Fruit fly (Drosophila melanogaster) whole organism, prepupa: ENCODE results near the gene CG6791.
A peak's percentile ranks its signal among the peaks of the same experiment; 100 is the strongest.

Experiments
- Blimp-1 ChIP-seq: fragments of 200-800 bp; sonication (Bioruptor generic); optimal IDR thresholded peaks from 3 replicates; lab custom pipeline; 2017; ENCODE audit warnings: missing biosample characterization, missing genetic modification characterization, mild to moderate bottlenecking, moderate library complexity, missing genetic modification reagents
- CG10669 ChIP-seq: fragments of 200-800 bp; sonication (Bioruptor generic); optimal IDR thresholded peaks from 3 replicates; lab custom pipeline; 2018; ENCODE audit warnings: missing biosample characterization, mild to moderate bottlenecking, missing genetic modification characterization, moderate library complexity
- CG11294 ChIP-seq: fragments of 200-800 bp; sonication (Bioruptor generic); IDR thresholded peaks from 2 replicates; pipeline ENCODE4 v1.3.6; 2022; ENCODE audit warnings: missing biosample characterization, missing genetic modification characterization
- CG11762 ChIP-seq: fragments of 200-800 bp; sonication (Bioruptor generic); optimal IDR thresholded peaks from 3 replicates; lab custom pipeline; 2016; ENCODE audit warnings: missing biosample characterization, missing genetic modification characterization; ENCODE audit not compliant: insufficient read depth
- CG11902 ChIP-seq: fragments of 200-800 bp; sonication (Bioruptor generic); optimal IDR thresholded peaks from 3 replicates; lab custom pipeline; 2016; ENCODE audit warnings: missing biosample characterization, missing genetic modification characterization
- CG15336 ChIP-seq: fragments of 200-800 bp; sonication (Bioruptor generic); IDR thresholded peaks from 2 replicates; pipeline ENCODE4 v1.3.6; 2022; ENCODE audit warnings: missing biosample characterization, missing genetic modification characterization
- CG16779 ChIP-seq: fragments of 200-800 bp; sonication (Bioruptor generic); optimal IDR thresholded peaks from 3 replicates; lab custom pipeline; 2017; ENCODE audit warnings: missing biosample characterization, mild to moderate bottlenecking, missing genetic modification characterization
- CG3032 ChIP-seq: fragments of 200-800 bp; optimal IDR thresholded peaks from 2 replicates; lab custom pipeline; 2019; ENCODE audit warnings: missing biosample characterization, mild to moderate bottlenecking, missing genetic modification characterization, moderate library complexity
- CG31627 ChIP-seq: fragments of 200-800 bp; sonication (Bioruptor generic); optimal IDR thresholded peaks from 3 replicates; lab custom pipeline; 2016; ENCODE audit warnings: missing biosample characterization, missing genetic modification characterization
- CG32006 ChIP-seq: fragments of 200-800 bp; sonication (Bioruptor generic); optimal IDR thresholded peaks from 3 replicates; lab custom pipeline; 2017; ENCODE audit warnings: missing biosample characterization, mild to moderate bottlenecking, missing genetic modification characterization
- CG34406 ChIP-seq: fragments of 200-800 bp; sonication (Bioruptor generic); optimal IDR thresholded peaks from 3 replicates; lab custom pipeline; 2016; ENCODE audit warnings: missing biosample characterization, missing genetic modification characterization
- CG3919 ChIP-seq: fragments of 200-800 bp; sonication (Bioruptor generic); optimal IDR thresholded peaks from 3 replicates; lab custom pipeline; 2016; ENCODE audit warnings: missing biosample characterization, missing genetic modification characterization
- CG4318 ChIP-seq: fragments of 200-800 bp; sonication (Bioruptor generic); optimal IDR thresholded peaks from 3 replicates; lab custom pipeline; 2017; ENCODE audit warnings: missing biosample characterization, mild to moderate bottlenecking, missing genetic modification characterization
- CG6163 ChIP-seq: fragments of 200-800 bp; sonication (Bioruptor generic); IDR thresholded peaks from 3 replicates; pipeline ENCODE4 v1.3.6; 2022; ENCODE audit warnings: missing biosample characterization, missing genetic modification characterization
- CG6276 ChIP-seq: fragments of 200-800 bp; sonication (Bioruptor generic); optimal IDR thresholded peaks from 2 replicates; lab custom pipeline; 2017; ENCODE audit warnings: missing biosample characterization, mild to moderate bottlenecking, missing genetic modification characterization
- CG6792 ChIP-seq: fragments of 200-800 bp; sonication (Bioruptor generic); optimal IDR thresholded peaks from 3 replicates; lab custom pipeline; 2016; ENCODE audit warnings: missing biosample characterization, missing genetic modification characterization
- CG6808 ChIP-seq: fragments of 200-800 bp; sonication (Bioruptor generic); optimal IDR thresholded peaks from 3 replicates; lab custom pipeline; 2017; ENCODE audit warnings: missing biosample characterization, missing genetic modification characterization, mild to moderate bottlenecking, moderate library complexity, missing genetic modification reagents
- CG6854 ChIP-seq: fragments of 200-800 bp; sonication (Bioruptor generic); optimal IDR thresholded peaks from 2 replicates; lab custom pipeline; 2017; ENCODE audit warnings: missing biosample characterization, mild to moderate bottlenecking, missing genetic modification characterization
- CG7368 ChIP-seq: fragments of 200-800 bp; sonication (Bioruptor generic); optimal IDR thresholded peaks from 3 replicates; lab custom pipeline; 2016; ENCODE audit warnings: missing biosample characterization, missing genetic modification characterization
- CG8319 ChIP-seq: fragments of 200-800 bp; sonication (Bioruptor generic); optimal IDR thresholded peaks from 3 replicates; lab custom pipeline; 2016; ENCODE audit warnings: missing biosample characterization, missing genetic modification characterization
- CG8632 ChIP-seq: fragments of 200-800 bp; sonication (Bioruptor generic); optimal IDR thresholded peaks from 3 replicates; lab custom pipeline; 2016; ENCODE audit warnings: missing biosample characterization, missing genetic modification characterization
- CG9139 ChIP-seq: fragments of 200-800 bp; sonication (Bioruptor generic); optimal IDR thresholded peaks from 3 replicates; lab custom pipeline; 2017; ENCODE audit warnings: missing biosample characterization, mild to moderate bottlenecking, missing genetic modification characterization
- Eip75B ChIP-seq: fragments of 200-800 bp; sonication (Bioruptor generic); optimal IDR thresholded peaks from 3 replicates; lab custom pipeline; 2016; ENCODE audit warnings: missing biosample characterization, missing genetic modification characterization
- Eip78C ChIP-seq: fragments of 200-800 bp; sonication (Bioruptor generic); peaks from one replicate; lab custom pipeline; 2016; ENCODE audit warnings: missing biosample characterization, missing genetic modification characterization
- Eip93F ChIP-seq: fragments of 200-800 bp; sonication (Bioruptor generic); optimal IDR thresholded peaks from 2 replicates; lab custom pipeline; 2016; ENCODE audit warnings: missing biosample characterization, mild to moderate bottlenecking, missing genetic modification characterization
- Ets96B ChIP-seq: fragments of 200-800 bp; optimal IDR thresholded peaks from 2 replicates; lab custom pipeline; 2019; ENCODE audit warnings: missing biosample characterization, mild to moderate bottlenecking, missing genetic modification characterization, moderate library complexity
- Hr38 ChIP-seq: sonication (Bioruptor generic); optimal IDR thresholded peaks from 2 replicates; lab custom pipeline; 2016; ENCODE audit warnings: missing biosample characterization, missing genetic modification characterization
- Hr39 ChIP-seq: fragments of 200-800 bp; sonication (Bioruptor generic); optimal IDR thresholded peaks from 2 replicates; lab custom pipeline; 2016; ENCODE audit warnings: missing biosample characterization, missing genetic modification characterization
- Lpt ChIP-seq: fragments of 200-800 bp; sonication (Bioruptor generic); optimal IDR thresholded peaks from 3 replicates; lab custom pipeline; 2016; ENCODE audit warnings: missing biosample characterization, missing genetic modification characterization
- Met ChIP-seq: fragments of 200-800 bp; sonication (Bioruptor generic); optimal IDR thresholded peaks from 3 replicates; lab custom pipeline; 2016; ENCODE audit warnings: missing biosample characterization, missing genetic modification characterization
- OdsH ChIP-seq: fragments of 200-800 bp; sonication (Bioruptor generic); optimal IDR thresholded peaks from 3 replicates; lab custom pipeline; 2016; ENCODE audit warnings: missing biosample characterization, missing genetic modification characterization
- Smox ChIP-seq: fragments of 200-800 bp; sonication (Bioruptor generic); optimal IDR thresholded peaks from 3 replicates; lab custom pipeline; 2016; ENCODE audit warnings: missing biosample characterization, missing genetic modification characterization
- Sox102F ChIP-seq: fragments of 200-800 bp; sonication (Bioruptor generic); optimal IDR thresholded peaks from 2 replicates; lab custom pipeline; 2016; ENCODE audit warnings: missing biosample characterization, mild to moderate bottlenecking, missing genetic modification characterization
- Sox14 ChIP-seq: fragments of 200-800 bp; sonication (Bioruptor generic); optimal IDR thresholded peaks from 3 replicates; lab custom pipeline; 2016; ENCODE audit warnings: missing biosample characterization, missing genetic modification characterization
- Sox15 ChIP-seq: fragments of 200-800 bp; sonication (Bioruptor generic); optimal IDR thresholded peaks from 3 replicates; lab custom pipeline; 2016; ENCODE audit warnings: missing biosample characterization, missing genetic modification characterization
- achi ChIP-seq: fragments of 200-800 bp; sonication (Bioruptor generic); optimal IDR thresholded peaks from 3 replicates; lab custom pipeline; 2016; ENCODE audit warnings: missing biosample characterization, missing genetic modification characterization
- acj6 ChIP-seq: fragments of 200-800 bp; sonication (Bioruptor generic); optimal IDR thresholded peaks from 3 replicates; lab custom pipeline; 2016; ENCODE audit warnings: missing biosample characterization, missing genetic modification characterization
- cyc ChIP-seq: fragments of 200-800 bp; sonication (Bioruptor generic); optimal IDR thresholded peaks from 3 replicates; lab custom pipeline; 2016; ENCODE audit warnings: missing biosample characterization, missing genetic modification characterization
- dsx ChIP-seq: fragments of 200-800 bp; optimal IDR thresholded peaks from 3 replicates; lab custom pipeline; 2019; ENCODE audit warnings: missing biosample characterization, mild to moderate bottlenecking, missing genetic modification characterization, moderate library complexity; ENCODE audit not compliant: poor library complexity, severe bottlenecking
- eg ChIP-seq: fragments of 200-800 bp; sonication (Bioruptor generic); IDR thresholded peaks from 3 replicates; pipeline ENCODE4 v1.3.6; 2022; ENCODE audit warnings: missing biosample characterization, missing genetic modification characterization
- esn ChIP-seq: fragments of 200-800 bp; sonication (Bioruptor generic); optimal IDR thresholded peaks from 2 replicates; lab custom pipeline; 2016; ENCODE audit warnings: missing biosample characterization, mild to moderate bottlenecking, missing genetic modification characterization, moderate library complexity
- fd85E ChIP-seq: fragments of 200-800 bp; sonication (Bioruptor generic); optimal IDR thresholded peaks from 3 replicates; lab custom pipeline; 2016; ENCODE audit warnings: missing biosample characterization, missing genetic modification characterization
- fkh ChIP-seq: fragments of 200-800 bp; sonication (Bioruptor generic); optimal IDR thresholded peaks from 3 replicates; lab custom pipeline; 2017; ENCODE audit warnings: missing biosample characterization, mild to moderate bottlenecking, missing genetic modification characterization, moderate library complexity
- lz ChIP-seq: fragments of 200-800 bp; sonication (Bioruptor generic); optimal IDR thresholded peaks from 3 replicates; lab custom pipeline; 2016; ENCODE audit warnings: missing biosample characterization, missing genetic modification characterization
- salr ChIP-seq, 2 experiments: fragments of 200-800 bp; sonication (Bioruptor generic); optimal IDR thresholded peaks; 3 replicates each; lab custom pipeline; 2016 to 2018; ENCODE audit warnings: missing biosample characterization in 2 of 2, missing genetic modification characterization in 2 of 2, mild to moderate bottlenecking in 1 of 2
- spab ChIP-seq: fragments of 200-800 bp; sonication (Bioruptor generic); optimal IDR thresholded peaks from 2 replicates; lab custom pipeline; 2017; ENCODE audit warnings: missing biosample characterization, mild to moderate bottlenecking, missing genetic modification characterization, missing genetic modification reagents
- ss ChIP-seq, 2 experiments: fragments of 200-800 bp; sonication (Bioruptor generic); optimal IDR thresholded peaks; 2 replicates in 1 of 2; 3 replicates in 1 of 2; lab custom pipeline; 2017 to 2018; ENCODE audit warnings: mild to moderate bottlenecking in 2 of 2, missing biosample characterization in 2 of 2, missing genetic modification characterization in 2 of 2, moderate library complexity in 1 of 2
- svp ChIP-seq: fragments of 200-800 bp; sonication (Bioruptor generic); peaks from one replicate; lab custom pipeline; 2016; ENCODE audit warnings: missing biosample characterization, missing genetic modification characterization
- vri ChIP-seq: fragments of 200-800 bp; sonication (Bioruptor generic); optimal IDR thresholded peaks from 3 replicates; lab custom pipeline; 2016; ENCODE audit warnings: missing biosample characterization, mild to moderate bottlenecking, missing genetic modification characterization

Gene CG6791

DNA sequence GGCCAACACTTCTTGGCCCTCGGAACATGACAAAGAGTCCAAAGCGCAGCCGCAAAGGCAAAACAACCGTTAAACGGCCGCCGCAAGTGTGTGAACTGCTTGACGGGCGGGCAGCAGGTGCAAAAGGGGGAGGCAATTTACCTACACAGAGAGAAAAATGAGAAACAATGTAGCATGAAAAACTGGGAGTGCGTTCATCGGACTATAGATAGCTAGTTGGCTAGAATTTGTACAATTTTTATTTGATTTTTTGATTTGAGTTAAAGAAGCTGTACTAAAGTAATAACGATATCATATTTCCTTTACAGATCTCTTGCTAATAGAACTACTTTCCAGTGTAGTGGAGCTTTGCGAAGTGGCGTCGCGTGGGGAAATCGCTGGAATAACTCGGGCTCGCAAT, 5.6 kb upstream of the CG6791 start (continued):
- TF ChIP-seq fd85E (no peak), CG11902 (GFP tag; lab: Kevin White, UChicago) (no peak), CG6163 (GFP tag; lab: Robert Waterston, UW) (peak; percentile 51; the same call in 1 of the 3 replicates), CG6276 (GFP tag; lab: Kevin White, UChicago) (peak; percentile 42), Eip93F (GFP tag; lab: Kevin White, UChicago) (no peak), eg (peak; percentile 74), CG6854 (GFP tag; lab: Kevin White, UChicago) (no peak), CG11762 (GFP tag; lab: Kevin White, UChicago) (peak; percentile 22), Met (GFP tag; lab: Kevin White, UChicago) (no peak), lz (GFP tag; lab: Kevin White, UChicago) (peak; percentile 6), dsx (GFP tag; lab: Kevin White, UChicago) (no peak), CG34406 (GFP tag; lab: Kevin White, UChicago) (peak; percentile 8)
- TF ChIP-seq, all 60 proteins: peak for 27

DNA sequence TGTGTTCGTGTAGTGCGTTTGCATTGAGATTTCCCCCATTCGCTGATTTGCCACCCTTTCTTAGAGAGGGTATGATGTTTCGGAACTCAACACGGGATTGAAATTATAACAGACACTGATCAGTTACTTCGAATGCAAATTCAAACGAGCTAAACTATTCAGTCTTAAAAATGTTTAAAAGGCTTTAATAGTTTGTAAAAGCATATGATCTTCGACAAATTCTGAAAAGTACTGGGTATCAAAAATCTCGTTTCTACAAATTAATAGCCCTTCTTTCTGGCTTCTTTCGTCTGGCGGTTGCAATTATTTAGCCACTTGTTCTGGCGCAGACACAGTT, 7.7 kb downstream of the CG6791 start:
- no peak for TF ChIP-seq Hr39 (GFP tag; lab: Kevin White, UChicago)
- TF ChIP-seq CG10669 (GFP tag; lab: Kevin White, UChicago): peak; percentile 88
- peak; percentile 88 for TF ChIP-seq Eip75B
- no peak for TF ChIP-seq CG4318 (GFP tag; lab: Kevin White, UChicago)
- TF ChIP-seq CG6854 (GFP tag; lab: Kevin White, UChicago): no peak
- TF ChIP-seq fkh (GFP tag; lab: Kevin White, UChicago): no peak
- TF ChIP-seq Smox (GFP tag; lab: Kevin White, UChicago): no peak
- no peak for TF ChIP-seq vri (GFP tag; lab: Kevin White, UChicago)
- TF ChIP-seq CG8319 (GFP tag; lab: Kevin White, UChicago): peak; percentile 64
- no peak for TF ChIP-seq CG8632 (GFP tag; lab: Kevin White, UChicago)
- TF ChIP-seq CG6163 (GFP tag; lab: Robert Waterston, UW): peak; percentile 93
- TF ChIP-seq CG6792 (GFP tag; lab: Kevin White, UChicago): peak; percentile 71
- no peak for TF ChIP-seq achi (GFP tag; lab: Kevin White, UChicago)
- TF ChIP-seq CG11762 (GFP tag; lab: Kevin White, UChicago): peak; percentile 72
- peak; percentile 77 to 86 for TF ChIP-seq salr (GFP tag; optimal IDR thresholded peaks at IDR 0.05; lab: Kevin White, UChicago)
- TF ChIP-seq Sox102F (GFP tag; lab: Kevin White, UChicago): no peak
- TF ChIP-seq svp (GFP tag; lab: Kevin White, UChicago): no peak
- TF ChIP-seq CG16779 (tag; lab: Kevin White, UChicago): no peak
- TF ChIP-seq CG15336 (GFP tag; lab: Robert Waterston, UW): peak; percentile 96
- TF ChIP-seq eg: peak; percentile 96
- TF ChIP-seq CG7368: peak; percentile 81
- TF ChIP-seq fd85E: no peak
- TF ChIP-seq dsx (GFP tag; lab: Kevin White, UChicago): peak; percentile 79
- no peak for TF ChIP-seq Eip78C
- no peak for TF ChIP-seq CG6276 (GFP tag; lab: Kevin White, UChicago)
- TF ChIP-seq Lpt (GFP tag; lab: Kevin White, UChicago): peak; percentile 89
- peak; percentile 90 for TF ChIP-seq CG3919 (GFP tag; lab: Kevin White, UChicago)
- TF ChIP-seq CG6808 (GFP tag; lab: Kevin White, UChicago): peak; percentile 77
- peak; percentile 83 for TF ChIP-seq Sox14 (GFP tag; lab: Kevin White, UChicago)
- TF ChIP-seq Hr38 (GFP tag; lab: Kevin White, UChicago): peak; percentile 68
- TF ChIP-seq Ets96B (tag; lab: Kevin White, UChicago): peak; percentile 85
- TF ChIP-seq cyc (GFP tag; lab: Kevin White, UChicago): peak; percentile 36
- no peak for TF ChIP-seq Met (GFP tag; lab: Kevin White, UChicago)
- TF ChIP-seq esn (GFP tag; lab: Kevin White, UChicago): no peak
- peak; percentile 79 for TF ChIP-seq spab (GFP tag; lab: Kevin White, UChicago)
- TF ChIP-seq CG31627 (GFP tag; lab: Kevin White, UChicago): peak; percentile 19
- TF ChIP-seq ss (GFP tag; optimal IDR thresholded peaks at IDR 0.05; lab: Kevin White, UChicago): peak in 1 of 2 experiments; percentile 73
- TF ChIP-seq Blimp-1 (GFP tag; lab: Kevin White, UChicago): no peak
- peak; percentile 92 for TF ChIP-seq CG32006 (GFP tag; lab: Kevin White, UChicago)
- TF ChIP-seq CG3032 (tag; lab: Kevin White, UChicago): peak; percentile 86
- TF ChIP-seq OdsH (GFP tag; lab: Kevin White, UChicago): no peak
- TF ChIP-seq CG9139 (GFP tag; lab: Kevin White, UChicago): peak; percentile 50
- TF ChIP-seq Sox15 (GFP tag; lab: Kevin White, UChicago): peak; percentile 19
- no peak for TF ChIP-seq acj6 (GFP tag; lab: Kevin White, UChicago)
- peak; percentile 88 for TF ChIP-seq CG11294 (GFP tag; lab: Robert Waterston, UW)
